Worm (Caenorhabditis elegans) whole organism, L2 larva: ENCODE results near the gene clec-240.

Experiments used
- C34F6.9 ChIP-seq: fragments of 150-350 bp; optimal IDR thresholded peaks from 2 replicates; lab custom pipeline; 2014; ENCODE audit warnings: missing biosample characterization, missing genetic modification characterization
- ama-1 ChIP-seq: fragments of 150-350 bp; optimal IDR thresholded peaks from 2 replicates; lab custom pipeline; 2018; ENCODE audit warnings: inconsistent platforms
- elt-1 ChIP-seq: fragments of 150-350 bp; optimal IDR thresholded peaks from 2 replicates; lab custom pipeline; 2014; ENCODE audit warnings: missing biosample characterization, missing genetic modification characterization
- fos-1 ChIP-seq: fragments of 150-350 bp; optimal IDR thresholded peaks from 2 replicates; lab custom pipeline; 2014; ENCODE audit warnings: missing biosample characterization, missing genetic modification characterization
- lin-39 ChIP-seq: fragments of 150-350 bp; optimal IDR thresholded peaks from 2 replicates; lab custom pipeline; 2014; ENCODE audit warnings: missing biosample characterization, missing genetic modification reagents, missing genetic modification characterization
- nhr-11 ChIP-seq: fragments of 150-350 bp; optimal IDR thresholded peaks from 2 replicates; lab custom pipeline; 2014; ENCODE audit warnings: missing biosample characterization, missing genetic modification characterization
- nhr-23 ChIP-seq: fragments of 150-350 bp; optimal IDR thresholded peaks from 2 replicates; lab custom pipeline; 2014; ENCODE audit warnings: missing biosample characterization, missing genetic modification reagents, missing genetic modification characterization
- nhr-237 ChIP-seq: fragments of 150-350 bp; optimal IDR thresholded peaks from 2 replicates; lab custom pipeline; 2014; ENCODE audit warnings: missing biosample characterization, missing genetic modification characterization
- nhr-25 ChIP-seq: fragments of 150-350 bp; sonication (generic microtip); optimal IDR thresholded peaks from 3 replicates; lab custom pipeline; 2014; ENCODE audit warnings: missing biosample characterization, missing genetic modification characterization
- nhr-6 ChIP-seq: fragments of 150-350 bp; optimal IDR thresholded peaks from 2 replicates; lab custom pipeline; 2014; ENCODE audit warnings: missing biosample characterization, missing genetic modification characterization
- snpc-4 ChIP-seq: fragments of 150-350 bp; optimal IDR thresholded peaks from 2 replicates; lab custom pipeline; 2014; ENCODE audit warnings: missing biosample characterization, missing genetic modification characterization
- unc-39 ChIP-seq: fragments of 150-350 bp; optimal IDR thresholded peaks from 2 replicates; lab custom pipeline; 2014; ENCODE audit warnings: missing biosample characterization, missing genetic modification characterization

ce11 chrV:17000635-17001034 is 9.2 kb upstream of the clec-240 start:
- TF ChIP-seq nhr-6, result no peak
- no peak for TF ChIP-seq snpc-4 (tag; lab: Kevin White, UChicago)
- no peak for TF ChIP-seq unc-39 (tag; lab: Kevin White, UChicago)
- no peak for TF ChIP-seq nhr-23 (tag; lab: Kevin White, UChicago)
- no peak for TF ChIP-seq ama-1 (lab: Kevin White, UChicago)
- no peak for TF ChIP-seq fos-1 (tag; lab: Kevin White, UChicago)
- TF ChIP-seq nhr-11 (tag; lab: Kevin White, UChicago), result no peak
- TF ChIP-seq lin-39, result no peak
- TF ChIP-seq nhr-237 (tag; lab: Kevin White, UChicago), result no peak
- TF ChIP-seq elt-1 (tag; lab: Kevin White, UChicago), result no peak
- no peak for TF ChIP-seq nhr-25 (tag; lab: Kevin White, UChicago)
- no peak for TF ChIP-seq C34F6.9 (tag; lab: Kevin White, UChicago)
